Fruit fly (Drosophila melanogaster) whole organism, wandering third instar larva: ENCODE measurements around the gene Mondo.

Source experiments
- CrebA ChIP-seq: fragments of 200-800 bp; sonication (Bioruptor generic); optimal IDR thresholded peaks from 2 replicates; lab custom pipeline; 2016; ENCODE audit warnings: missing biosample characterization, mild to moderate bottlenecking, missing genetic modification characterization, borderline replicate concordance
- Sp1 ChIP-seq: fragments of 200-800 bp; sonication (Bioruptor generic); optimal IDR thresholded peaks from 3 replicates; lab custom pipeline; 2019; ENCODE audit warnings: missing biosample characterization, mild to moderate bottlenecking, missing genetic modification characterization, moderate library complexity

dm6 chr2L:21344203-21344753 lies 34.4 kb upstream of the Mondo start, which contains the start of gene Tsp39D:
- no peak for TF ChIP-seq Sp1 (GFP tag; lab: Kevin White, UChicago)
- peak; percentile 14 for TF ChIP-seq CrebA (GFP tag; lab: Kevin White, UChicago)
